Worm (Caenorhabditis elegans): ENCODE data around the gene pqn-74.
A peak's percentile ranks its signal among the peaks of the same experiment; 100 is the strongest.

Gene pqn-74

DNA sequence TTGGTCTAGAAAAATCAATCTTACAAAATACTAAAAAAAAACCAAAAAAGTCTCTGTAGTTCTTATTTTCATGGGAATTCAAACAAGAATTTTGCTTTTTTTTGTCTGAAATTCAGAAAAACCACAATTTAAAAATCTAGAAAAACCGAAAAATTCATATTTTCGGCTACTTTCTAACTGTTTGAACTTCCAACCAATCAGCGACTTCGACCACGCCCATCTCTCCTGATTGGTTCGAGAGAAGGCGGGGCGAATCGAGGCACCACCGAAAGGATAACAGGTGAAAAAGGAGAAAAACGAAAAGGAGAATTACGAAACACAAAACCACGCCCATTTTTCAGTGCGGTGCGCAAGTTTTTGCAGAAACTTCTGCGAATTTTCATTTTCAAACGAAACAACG, 26.4 kb downstream of the pqn-74 start:
- TF ChIP-seq nhr-71 (tag; optimal IDR thresholded peaks at IDR 0.05), result no peak
- no peak for TF ChIP-seq nhr-84 (tag; optimal IDR thresholded peaks at IDR 0.05)
- no peak for TF ChIP-seq Y116A8C.19 (tag; optimal IDR thresholded peaks at IDR 0.05; ENCODE audit: borderline replicate concordance)
- TF ChIP-seq ets-5 (GFP tag; IDR thresholded peaks at IDR 0.05), result no peak
- TF ChIP-seq F16B12.6 (tag; optimal IDR thresholded peaks at IDR 0.05), result no peak

DNA sequence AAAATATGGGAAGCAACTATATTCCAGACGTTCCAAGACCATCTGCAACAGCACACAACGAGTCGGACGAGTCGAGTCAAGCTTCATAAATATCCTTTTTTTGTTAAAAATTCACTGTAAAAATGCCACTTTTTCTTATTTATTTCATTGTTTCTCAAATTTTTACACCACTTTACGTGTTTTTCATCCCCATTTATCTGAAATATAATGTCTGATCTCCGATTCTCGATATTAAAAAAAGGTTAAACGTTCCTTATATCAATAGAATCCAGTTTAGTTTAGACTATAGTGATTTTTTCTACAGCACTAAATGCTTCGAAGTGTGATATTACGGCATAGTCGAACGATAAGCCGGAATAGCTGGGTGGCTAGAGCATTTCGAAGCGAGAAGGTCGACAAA, 27.8 kb downstream of the pqn-74 start, which contains the start of gene Y67H2A.7:
Gene Y67H2A.7 (plus strand): TSS at position 301 of the 400 bp plus-strand sequence.
- TF ChIP-seq fkh-8 (tag; optimal IDR thresholded peaks at IDR 0.05), result no peak
- TF ChIP-seq nhr-85 (tag), result peak; percentile 46

DNA sequence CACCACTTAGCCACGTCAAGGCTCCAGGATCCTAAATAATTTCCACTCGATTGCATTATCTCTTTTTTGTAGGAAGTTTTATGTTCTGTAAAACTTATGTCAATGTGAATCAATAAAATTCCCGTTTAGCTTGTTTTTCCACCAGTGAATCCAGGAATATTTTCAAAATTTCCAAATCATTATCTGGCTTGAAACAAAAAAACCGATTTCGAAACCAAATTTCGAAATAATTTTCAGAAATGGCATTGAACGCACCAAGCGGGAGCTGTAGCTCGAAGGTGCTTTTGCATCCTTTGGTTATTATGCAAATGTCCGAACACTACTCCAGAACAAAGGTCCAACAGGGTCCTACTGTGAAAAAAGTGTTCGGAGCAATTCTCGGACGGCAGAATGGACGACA, 30.6 kb downstream of the pqn-74 start, which contains the start of gene csn-6:
Gene csn-6 (plus strand): TSS at position 234 of the 400 bp plus-strand sequence.
- TF ChIP-seq ets-5 (GFP tag; IDR thresholded peaks at IDR 0.05) (no peak), lin-14 (GFP tag; optimal IDR thresholded peaks at IDR 0.05) (no peak), hlh-4 (tag; optimal IDR thresholded peaks at IDR 0.05) (no peak), lsy-2 (tag; optimal IDR thresholded peaks at IDR 0.05) (no peak), efl-1 (optimal IDR thresholded peaks at IDR 0.05) (no peak), efl-1 (GFP tag; optimal IDR thresholded peaks at IDR 0.05 in 1 of 2) (peak in 1 of 2 experiments; percentile 78), aly-2 (tag; optimal IDR thresholded peaks at IDR 0.05) (no peak)

DNA sequence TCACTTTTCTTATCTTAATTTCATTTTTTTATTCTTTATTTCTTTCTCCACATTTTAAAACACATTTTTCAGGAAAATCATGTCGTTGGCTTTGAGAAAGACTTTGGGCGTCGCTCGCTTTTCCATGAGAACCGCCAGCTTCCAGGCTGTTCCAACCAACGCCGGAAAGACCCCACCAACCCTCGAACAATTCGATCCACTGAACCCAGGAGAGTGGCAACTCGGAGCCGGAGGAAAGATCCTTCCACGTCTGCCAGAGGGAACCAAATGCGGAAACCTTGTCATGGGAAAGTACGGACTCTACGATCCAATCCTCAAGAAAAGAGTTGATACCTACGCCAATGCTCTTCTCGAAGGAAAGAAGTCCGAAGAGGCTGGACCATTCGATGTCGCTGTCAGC, 31.1 kb downstream of the pqn-74 start, which contains the start of gene kdp-1:
Gene kdp-1 (plus strand): TSS at position 80 of the 400 bp plus-strand sequence.
- TF ChIP-seq unc-86 (tag; optimal IDR thresholded peaks at IDR 0.05), result no peak
- TF ChIP-seq grh-1 (GFP tag; IDR thresholded peaks at IDR 0.05), result 0 out of 2 replicates have a peak, but pooled peaks have one; percentile 7

DNA sequence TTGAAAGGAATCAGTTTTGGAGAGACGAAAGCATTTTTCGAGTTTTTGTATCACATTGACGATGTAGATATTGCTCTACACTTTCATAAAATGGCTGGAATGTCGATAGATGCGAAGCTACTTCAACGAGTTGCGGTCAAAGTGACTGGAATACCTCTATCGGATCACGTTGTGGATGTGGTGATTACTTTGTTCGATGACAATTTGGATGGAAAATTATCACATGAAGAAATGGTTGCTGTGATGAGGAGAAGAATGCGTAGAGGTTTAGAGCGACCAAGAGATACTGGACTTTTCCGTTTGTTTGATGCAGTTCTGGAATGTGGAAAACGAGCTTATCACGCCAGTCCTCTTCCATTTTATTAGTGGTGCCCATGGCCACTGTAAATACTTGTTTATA, 31.6 kb downstream of the pqn-74 start:
- no peak for TF ChIP-seq mep-1 (tag; optimal IDR thresholded peaks at IDR 0.05)
- no peak for TF ChIP-seq sup-37 (GFP tag; optimal IDR thresholded peaks at IDR 0.05)
- no peak for TF ChIP-seq ceh-8 (GFP tag; optimal IDR thresholded peaks at IDR 0.05)
- TF ChIP-seq lir-3 (tag; optimal IDR thresholded peaks at IDR 0.05; ENCODE audit: poor library complexity), result no peak
- no peak for TF ChIP-seq lin-39 (tag; optimal IDR thresholded peaks at IDR 0.05)
- TF ChIP-seq mab-9 (GFP tag; IDR thresholded peaks at IDR 0.05), result no peak
- TF ChIP-seq egl-27 (tag; optimal IDR thresholded peaks at IDR 0.05), result no peak
- no peak for TF ChIP-seq mdl-1 (tag; optimal IDR thresholded peaks at IDR 0.05)
- no peak for TF ChIP-seq ceh-90 (tag; optimal IDR thresholded peaks at IDR 0.05)
- no peak for TF ChIP-seq grh-1 (GFP tag; IDR thresholded peaks at IDR 0.05)
- TF ChIP-seq ces-1 (GFP tag; optimal IDR thresholded peaks at IDR 0.05), result no peak
- no peak for TF ChIP-seq sptf-1 (tag; optimal IDR thresholded peaks at IDR 0.05)
- no peak for TF ChIP-seq lin-13 (GFP tag; optimal IDR thresholded peaks at IDR 0.05)
- TF ChIP-seq ets-5 (GFP tag; IDR thresholded peaks at IDR 0.05), result no peak
- no peak for TF ChIP-seq blmp-1 (tag; optimal IDR thresholded peaks at IDR 0.05)
- TF ChIP-seq lin-35 (GFP tag; optimal IDR thresholded peaks at IDR 0.05), result no peak
- no peak for TF ChIP-seq lsy-2 (tag; optimal IDR thresholded peaks at IDR 0.05)
- no peak for TF ChIP-seq tbx-2 (tag; optimal IDR thresholded peaks at IDR 0.05)

DNA sequence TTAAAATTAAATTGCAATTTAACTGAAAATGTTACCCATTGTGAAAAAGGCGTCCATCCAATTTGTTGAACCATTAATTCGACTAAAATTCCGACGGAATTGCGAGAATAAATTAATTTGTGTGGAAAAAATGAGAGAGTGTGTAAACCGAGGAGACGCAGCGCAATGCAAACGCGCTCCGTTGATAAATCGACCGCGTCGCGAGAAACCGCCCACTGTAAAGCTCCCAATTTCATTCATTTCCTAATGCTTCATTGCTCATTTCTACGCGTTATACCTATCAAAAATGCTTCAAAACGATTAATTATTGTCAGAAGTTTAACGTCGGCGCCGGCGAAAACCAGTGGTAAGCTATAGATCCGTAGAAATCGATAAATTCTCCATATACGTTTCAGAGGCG, 33.5 kb downstream of the pqn-74 start, which contains the start of the genes Y67H2A.2 and micu-1:
Gene Y67H2A.2 (minus strand): TSS at position 74 of the 400 bp plus-strand sequence.
Gene micu-1 (plus strand): TSS at position 181 of the 400 bp plus-strand sequence.
- TF ChIP-seq dpl-1 (GFP tag; optimal IDR thresholded peaks at IDR 0.05) (peak; percentile 62 to 78 (median 77)), F16B12.6 (tag; optimal IDR thresholded peaks at IDR 0.05) (peak; percentile 51), sptf-1 (tag; optimal IDR thresholded peaks at IDR 0.05) (no peak), swsn-7 (tag; optimal IDR thresholded peaks at IDR 0.05) (peak; percentile 87), nhr-77 (tag; optimal IDR thresholded peaks at IDR 0.05) (peak; percentile 63), lir-3 (tag; optimal IDR thresholded peaks at IDR 0.05; ENCODE audit: poor library complexity) (peak; percentile 50), ztf-11 (tag; optimal IDR thresholded peaks at IDR 0.05) (peak in 1 of 2 experiments; percentile 60), efl-3 (GFP tag; optimal IDR thresholded peaks at IDR 0.05) (no peak), Y116A8C.19 (tag; optimal IDR thresholded peaks at IDR 0.05; ENCODE audit: borderline replicate concordance) (no peak), tlp-1 (tag; optimal IDR thresholded peaks at IDR 0.05) (no peak), lin-14 (GFP tag; optimal IDR thresholded peaks at IDR 0.05) (peak; percentile 86), ces-1 (GFP tag; optimal IDR thresholded peaks at IDR 0.05) (no peak), hlh-17 (GFP tag; optimal IDR thresholded peaks at IDR 0.05; ENCODE audit: borderline replicate concordance) (no peak), aly-2 (tag; optimal IDR thresholded peaks at IDR 0.05) (peak; percentile 41), aha-1 (tag; optimal IDR thresholded peaks at IDR 0.05) (no peak), hpl-2 (GFP tag; optimal IDR thresholded peaks at IDR 0.05) (peak; percentile 18), lin-39 (tag; optimal IDR thresholded peaks at IDR 0.05) (peak; percentile 50), grh-1 (GFP tag; IDR thresholded peaks at IDR 0.05) (no peak), vab-15 (tag; optimal IDR thresholded peaks at IDR 0.05) (peak; percentile 61), ceh-88 (GFP tag; IDR thresholded peaks at IDR 0.05) (0 out of 2 replicates have a peak, but pooled peaks have one; percentile 24), C04F5.9 (tag; optimal IDR thresholded peaks at IDR 0.05) (peak; percentile 46)

Data from whole organism, L1 larva.